Fruit fly (Drosophila melanogaster): Measurements from ENCODE around the gene Rsod.

Rsod gene

DNA sequence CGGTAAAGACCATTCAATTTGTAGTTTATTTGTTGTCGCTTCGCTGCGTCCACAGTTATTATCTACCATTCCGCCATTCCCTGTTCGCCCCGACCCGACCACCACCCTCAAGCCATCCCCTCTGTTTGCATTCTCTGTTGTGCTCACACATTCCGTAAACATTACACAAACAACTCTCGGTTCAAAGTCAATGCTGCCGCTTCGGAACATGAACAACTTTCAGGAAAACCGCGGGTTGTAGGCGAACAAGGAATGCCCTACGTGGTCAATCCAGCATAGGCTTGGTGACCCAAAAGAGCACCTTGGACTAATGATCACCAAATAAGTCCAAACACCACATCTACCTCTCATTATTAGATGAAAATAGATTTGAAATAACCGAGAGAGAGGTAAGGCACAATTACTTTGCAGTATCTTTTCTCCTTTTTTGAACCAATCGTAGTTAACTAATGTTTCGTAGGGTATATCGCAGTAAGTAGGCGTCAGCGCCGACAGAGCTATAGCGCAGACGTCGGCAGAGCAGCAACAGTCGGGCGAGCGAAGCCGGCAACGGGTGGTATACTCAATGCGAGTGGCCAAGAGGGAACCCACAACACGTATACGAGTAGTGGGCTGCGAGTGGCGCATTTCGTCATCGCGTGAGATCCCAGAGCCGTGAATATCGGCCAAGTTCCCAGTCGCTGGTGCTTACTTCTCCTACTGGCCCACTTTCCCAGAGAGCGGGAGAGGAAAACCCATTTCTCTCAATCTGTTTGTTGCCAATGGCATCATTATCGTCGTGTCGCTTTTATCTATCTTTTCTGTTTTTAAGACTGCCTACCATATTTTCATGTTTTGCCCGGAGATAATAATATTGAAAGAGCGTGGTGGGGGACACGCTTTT is 32.3 kb upstream of the Rsod start (continued):
- TF ChIP-seq her (GFP tag; optimal IDR thresholded peaks at IDR 0.05) (peak; percentile 96), NfI (GFP tag; optimal IDR thresholded peaks at IDR 0.05) (peak; percentile 90), CG17361 (GFP tag; IDR thresholded peaks at IDR 0.05) (peak; percentile 96), CG7839 (tag; optimal IDR thresholded peaks at IDR 0.05) (peak; percentile 97), ttk (GFP tag; IDR thresholded peaks at IDR 0.05) (peak; percentile 95), bsh (GFP tag; optimal IDR thresholded peaks at IDR 0.05) (peak; percentile 22 to 89), kah (GFP tag; optimal IDR thresholded peaks at IDR 0.05) (peak; percentile 85), tio (GFP tag; optimal IDR thresholded peaks at IDR 0.05) (peak; percentile 92), unpg (GFP tag; optimal IDR thresholded peaks at IDR 0.05) (peak; percentile 93), hb (GFP tag; IDR thresholded peaks at IDR 0.05; ENCODE audit: partially characterized antibody) (no peak), Dp (GFP tag; optimal IDR thresholded peaks at IDR 0.05) (no peak), CG4707 (GFP tag; optimal IDR thresholded peaks at IDR 0.05) (peak; percentile 60), jing (GFP tag; optimal IDR thresholded peaks at IDR 0.05) (peak; percentile 93), Eip74EF (GFP tag; optimal IDR thresholded peaks at IDR 0.05) (peak in 1 of 2 experiments; percentile 97), Spps (tag; optimal IDR thresholded peaks at IDR 0.05) (peak; percentile 80), schlank (tag; optimal IDR thresholded peaks at IDR 0.05) (peak; percentile 83), C15 (GFP tag; IDR thresholded peaks at IDR 0.05) (peak; percentile 90; the same call in 2 of the 3 replicates), CG12769 (tag; optimal IDR thresholded peaks at IDR 0.05) (peak; percentile 95), Doc3 (GFP tag; IDR thresholded peaks at IDR 0.05; ENCODE audit: partially characterized antibody) (no peak), CG6765 (GFP tag; optimal IDR thresholded peaks at IDR 0.05) (peak; percentile 90), shn (GFP tag; optimal IDR thresholded peaks at IDR 0.05) (peak; percentile 97), dati (GFP tag; IDR thresholded peaks at IDR 0.05) (peak; percentile 65; the same call in 1 of the 2 replicates), pzg (GFP tag; optimal IDR thresholded peaks at IDR 0.05) (peak; percentile 24), CG10321 (GFP tag; IDR thresholded peaks at IDR 0.05) (peak; percentile 53; the same call in 1 of the 2 replicates), Hmr (GFP tag; optimal IDR thresholded peaks at IDR 0.05) (peak; percentile 96), CG33213 (GFP tag; optimal IDR thresholded peaks at IDR 0.05) (peak; percentile 97), CG10654 (GFP tag; optimal IDR thresholded peaks at IDR 0.05) (peak; percentile 98), tin (GFP tag; optimal IDR thresholded peaks at IDR 0.05) (peak; percentile 97), CG16863 (GFP tag; optimal IDR thresholded peaks at IDR 0.05) (peak; percentile 95), tup (GFP tag; optimal IDR thresholded peaks at IDR 0.05) (peak; percentile 95), otp (GFP tag; IDR thresholded peaks at IDR 0.05) (peak; percentile 97), usp (GFP tag; optimal IDR thresholded peaks at IDR 0.05) (no peak), NC2α (GFP tag; optimal IDR thresholded peaks at IDR 0.05) (peak; percentile 90), Vsx1 (GFP tag; optimal IDR thresholded peaks at IDR 0.05) (peak; percentile 91), pros (GFP tag; optimal IDR thresholded peaks at IDR 0.05) (peak; percentile 7), HLH54F (GFP tag; optimal IDR thresholded peaks at IDR 0.05) (peak; percentile 94), CG2129 (GFP tag; IDR thresholded peaks at IDR 0.05; ENCODE audit: partially characterized antibody) (no peak), HmgD (GFP tag; optimal IDR thresholded peaks at IDR 0.05) (peak; percentile 94), Dbx (GFP tag; IDR thresholded peaks at IDR 0.05) (peak; percentile 97), hth (optimal IDR thresholded peaks at IDR 0.05) (no peak), CG31365 (tag; optimal IDR thresholded peaks at IDR 0.05) (peak; percentile 89), phol (tag; optimal IDR thresholded peaks at IDR 0.05) (peak; percentile 96), CG17385 (GFP tag; optimal IDR thresholded peaks at IDR 0.05) (peak; percentile 84), Gsc (GFP tag; IDR thresholded peaks at IDR 0.05) (peak; percentile 82; the same call in 1 of the 2 replicates), Lim3 (GFP tag; IDR thresholded peaks at IDR 0.05) (peak; percentile 95), CG18599 (GFP tag; optimal IDR thresholded peaks at IDR 0.05) (peak; percentile 98), CG1233 (GFP tag; optimal IDR thresholded peaks at IDR 0.05) (peak; percentile 94), luna (GFP tag; optimal IDR thresholded peaks at IDR 0.05) (peak; percentile 94)

All from whole organism, embryonic.